Fruit fly (Drosophila melanogaster) whole organism, prepupa: Measurements from ENCODE around the gene snRNP-U1-70K.
A peak's percentile ranks its signal among the peaks of the same experiment; 100 is the strongest.

ENCODE experiments used
- CG31627 ChIP-seq: fragments of 200-800 bp; sonication (Bioruptor generic); optimal IDR thresholded peaks from 3 replicates; lab custom pipeline; 2016; ENCODE audit warnings: missing biosample characterization, missing genetic modification characterization
- CG4318 ChIP-seq: fragments of 200-800 bp; sonication (Bioruptor generic); optimal IDR thresholded peaks from 3 replicates; lab custom pipeline; 2017; ENCODE audit warnings: missing biosample characterization, mild to moderate bottlenecking, missing genetic modification characterization
- CG8632 ChIP-seq: fragments of 200-800 bp; sonication (Bioruptor generic); optimal IDR thresholded peaks from 3 replicates; lab custom pipeline; 2016; ENCODE audit warnings: missing biosample characterization, missing genetic modification characterization
- Eip75B ChIP-seq: fragments of 200-800 bp; sonication (Bioruptor generic); optimal IDR thresholded peaks from 3 replicates; lab custom pipeline; 2016; ENCODE audit warnings: missing biosample characterization, missing genetic modification characterization
- Sox102F ChIP-seq: fragments of 200-800 bp; sonication (Bioruptor generic); optimal IDR thresholded peaks from 2 replicates; lab custom pipeline; 2016; ENCODE audit warnings: missing biosample characterization, mild to moderate bottlenecking, missing genetic modification characterization
- svp ChIP-seq: fragments of 200-800 bp; sonication (Bioruptor generic); peaks from one replicate; lab custom pipeline; 2016; ENCODE audit warnings: missing biosample characterization, missing genetic modification characterization

dm6 chr2L:6968013-6968517 lies 3.5 kb downstream of the snRNP-U1-70K start:
- TF ChIP-seq CG8632 (GFP tag; lab: Kevin White, UChicago) (peak; percentile 35), svp (GFP tag; lab: Kevin White, UChicago) (peak; percentile 83), CG31627 (GFP tag; lab: Kevin White, UChicago) (peak; percentile 53), Eip75B (GFP tag; lab: Kevin White, UChicago) (peak; percentile 37), Sox102F (GFP tag; lab: Kevin White, UChicago) (no peak), CG4318 (GFP tag; lab: Kevin White, UChicago) (no peak)
